Fruit fly (Drosophila melanogaster): ENCODE results near the gene CG42259.

dm6 chrX:1045924-1046323 is at the start of gene CG42259:
- TF ChIP-seq pan (optimal IDR thresholded peaks at IDR 0.05) (no peak), Dfd (GFP tag; optimal IDR thresholded peaks at IDR 0.05) (no peak), CG32264 (GFP tag; optimal IDR thresholded peaks at IDR 0.05) (no peak), Hr78 (GFP tag; optimal IDR thresholded peaks at IDR 0.05) (no peak), Hr83 (GFP tag; optimal IDR thresholded peaks at IDR 0.05; ENCODE audit: poor library complexity, severe bottlenecking) (no peak), br (GFP tag; optimal IDR thresholded peaks at IDR 0.05) (no peak), usp (GFP tag; optimal IDR thresholded peaks at IDR 0.05) (no peak)

Measured in whole organism, wandering third instar larva.